Fruit fly (Drosophila melanogaster): ENCODE measurements around the gene PyK.

Gene PyK

DNA sequence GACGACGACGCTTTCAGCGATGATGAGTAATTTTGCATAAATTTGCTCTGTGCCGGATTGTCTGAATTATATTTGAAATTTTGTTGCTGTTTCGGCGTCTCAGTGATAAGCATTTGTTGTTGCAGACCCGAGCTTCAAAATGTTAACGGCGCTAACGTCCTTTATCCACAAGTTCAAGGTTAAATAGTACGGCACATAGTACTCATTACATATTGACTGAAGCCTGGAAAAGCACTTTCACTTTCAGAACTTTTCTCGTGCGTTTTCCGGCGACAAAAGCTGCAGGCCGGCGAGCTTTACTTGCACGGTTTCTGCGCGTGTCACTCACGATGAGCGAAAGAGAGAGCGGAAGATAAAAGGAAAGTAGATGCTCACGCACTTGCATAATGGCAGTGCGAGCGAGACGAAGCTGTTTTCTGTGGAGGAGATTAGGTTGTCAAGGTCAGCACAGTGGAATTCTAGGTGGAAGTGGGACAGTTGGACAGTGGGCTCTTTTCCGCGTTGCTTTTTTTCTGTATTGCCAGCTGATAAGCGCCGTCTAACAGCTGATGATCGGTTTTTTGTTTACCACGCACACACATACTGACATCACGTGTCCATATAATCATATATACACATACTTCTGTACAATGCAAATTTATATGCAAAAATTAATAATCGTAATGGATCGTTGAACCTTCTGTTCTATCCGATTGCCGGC, 891 bp downstream of the PyK start (continued):
- TF ChIP-seq Sox102F (GFP tag; optimal IDR thresholded peaks at IDR 0.05) (no peak), Sox15 (GFP tag; optimal IDR thresholded peaks at IDR 0.05) (no peak), CG10631 (GFP tag; optimal IDR thresholded peaks at IDR 0.05) (no peak), OdsH (GFP tag; optimal IDR thresholded peaks at IDR 0.05) (no peak), Gug (GFP tag; IDR thresholded peaks at IDR 0.05) (no peak), CG15336 (GFP tag; IDR thresholded peaks at IDR 0.05) (peak; percentile 33; the same call in 1 of the 2 replicates), acj6 (GFP tag; optimal IDR thresholded peaks at IDR 0.05) (no peak), CG8119 (GFP tag; IDR thresholded peaks at IDR 0.05) (no peak), CG11902 (GFP tag; optimal IDR thresholded peaks at IDR 0.05) (no peak), CG6854 (GFP tag; optimal IDR thresholded peaks at IDR 0.05) (no peak), Blimp-1 (GFP tag; optimal IDR thresholded peaks at IDR 0.05) (peak; percentile 66), CG1621 (tag; optimal IDR thresholded peaks at IDR 0.05) (no peak), CG34406 (GFP tag; optimal IDR thresholded peaks at IDR 0.05) (no peak), esn (GFP tag; optimal IDR thresholded peaks at IDR 0.05) (no peak), CG10669 (GFP tag; optimal IDR thresholded peaks at IDR 0.05) (no peak), cyc (GFP tag; optimal IDR thresholded peaks at IDR 0.05) (no peak), fd85E (GFP tag; optimal IDR thresholded peaks at IDR 0.05) (no peak), Eip78C (GFP tag) (no peak), fd59A (GFP tag; optimal IDR thresholded peaks at IDR 0.05) (no peak), net (GFP tag; optimal IDR thresholded peaks at IDR 0.05) (no peak), svp (GFP tag) (peak; percentile 83), dsx (GFP tag; optimal IDR thresholded peaks at IDR 0.05; ENCODE audit: poor library complexity, severe bottlenecking) (no peak), Ets21C (GFP tag; optimal IDR thresholded peaks at IDR 0.05) (no peak)

DNA sequence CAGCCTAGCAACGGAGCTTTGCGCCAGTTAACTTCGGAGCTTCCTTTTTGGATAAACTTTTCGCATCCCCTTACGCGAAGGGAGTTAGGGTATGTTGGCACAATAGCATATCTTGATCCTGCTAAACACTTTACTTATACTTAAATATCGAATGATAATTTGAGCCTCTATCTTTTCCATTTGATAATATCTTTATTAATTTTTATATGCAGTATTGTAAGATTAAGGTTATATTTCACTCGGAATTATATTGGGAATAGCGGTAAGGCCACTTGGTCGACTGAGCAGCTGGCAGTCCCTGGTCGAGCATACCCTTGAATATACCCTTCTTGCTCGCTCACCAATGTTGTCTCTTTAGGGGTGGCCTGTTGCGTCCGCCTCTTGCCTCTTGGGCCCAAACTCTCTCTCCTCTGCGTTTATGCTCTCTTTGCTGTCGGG, 1.5 kb downstream of the PyK start:
- TF ChIP-seq Gug (GFP tag; IDR thresholded peaks at IDR 0.05): peak; percentile 61
- peak; percentile 60 for TF ChIP-seq CG3919 (GFP tag; optimal IDR thresholded peaks at IDR 0.05)
- TF ChIP-seq Hr4 (GFP tag; optimal IDR thresholded peaks at IDR 0.05): peak; percentile 54
- TF ChIP-seq dsx (GFP tag; optimal IDR thresholded peaks at IDR 0.05; ENCODE audit: poor library complexity, severe bottlenecking): peak; percentile 5
- TF ChIP-seq Hr39 (GFP tag; optimal IDR thresholded peaks at IDR 0.05): peak; percentile 37
- TF ChIP-seq CG11294 (GFP tag; IDR thresholded peaks at IDR 0.05): peak; percentile 79
- TF ChIP-seq CG11902 (GFP tag; optimal IDR thresholded peaks at IDR 0.05): peak; percentile 2
- peak; percentile 67 for TF ChIP-seq CG32006 (GFP tag; optimal IDR thresholded peaks at IDR 0.05)
- TF ChIP-seq CG1621 (tag; optimal IDR thresholded peaks at IDR 0.05): no peak
- peak; percentile 46 for TF ChIP-seq CG31627 (GFP tag; optimal IDR thresholded peaks at IDR 0.05)
- TF ChIP-seq CG8632 (GFP tag; optimal IDR thresholded peaks at IDR 0.05): peak; percentile 52
- TF ChIP-seq cyc (GFP tag; optimal IDR thresholded peaks at IDR 0.05): peak; percentile 50
- TF ChIP-seq CG8319 (GFP tag; optimal IDR thresholded peaks at IDR 0.05): peak; percentile 48
- TF ChIP-seq Met (GFP tag; optimal IDR thresholded peaks at IDR 0.05): peak; percentile 66
- TF ChIP-seq Sox102F (GFP tag; optimal IDR thresholded peaks at IDR 0.05): peak; percentile 74
- TF ChIP-seq eg (GFP tag; IDR thresholded peaks at IDR 0.05): peak; percentile 89
- peak; percentile 89 for TF ChIP-seq Eip78C (GFP tag)
- TF ChIP-seq CG7368 (GFP tag; optimal IDR thresholded peaks at IDR 0.05): peak; percentile 23
- TF ChIP-seq CG15336 (GFP tag; IDR thresholded peaks at IDR 0.05): peak; percentile 82
- no peak for TF ChIP-seq Ets21C (GFP tag; optimal IDR thresholded peaks at IDR 0.05)
- peak; percentile 58 for TF ChIP-seq achi (GFP tag; optimal IDR thresholded peaks at IDR 0.05)
- no peak for TF ChIP-seq Sox15 (GFP tag; optimal IDR thresholded peaks at IDR 0.05)
- peak; percentile 39 for TF ChIP-seq CG3032 (tag; optimal IDR thresholded peaks at IDR 0.05)
- peak; percentile 60 for TF ChIP-seq Eip75B (GFP tag; optimal IDR thresholded peaks at IDR 0.05)
- no peak for TF ChIP-seq CG16779 (tag; optimal IDR thresholded peaks at IDR 0.05)
- TF ChIP-seq fkh (GFP tag; optimal IDR thresholded peaks at IDR 0.05): peak; percentile 54
- peak; percentile 62 for TF ChIP-seq CG6163 (GFP tag; IDR thresholded peaks at IDR 0.05)
- TF ChIP-seq fd85E (GFP tag; optimal IDR thresholded peaks at IDR 0.05): no peak
- TF ChIP-seq OdsH (GFP tag; optimal IDR thresholded peaks at IDR 0.05): peak; percentile 68
- no peak for TF ChIP-seq Hr38 (GFP tag; optimal IDR thresholded peaks at IDR 0.05)
- TF ChIP-seq dac (GFP tag; optimal IDR thresholded peaks at IDR 0.05): no peak
- peak; percentile 56 for TF ChIP-seq CG6792 (GFP tag; optimal IDR thresholded peaks at IDR 0.05)
- TF ChIP-seq Eip93F (GFP tag; optimal IDR thresholded peaks at IDR 0.05): peak; percentile 36
- TF ChIP-seq Smox (GFP tag; optimal IDR thresholded peaks at IDR 0.05): no peak
- peak; percentile 43 for TF ChIP-seq spab (GFP tag; optimal IDR thresholded peaks at IDR 0.05)
- TF ChIP-seq Ets96B (tag; optimal IDR thresholded peaks at IDR 0.05): peak; percentile 42
- TF ChIP-seq CG6276 (GFP tag; optimal IDR thresholded peaks at IDR 0.05): no peak
- peak; percentile 62 for TF ChIP-seq CG10631 (GFP tag; optimal IDR thresholded peaks at IDR 0.05)
- TF ChIP-seq Blimp-1 (GFP tag; optimal IDR thresholded peaks at IDR 0.05): no peak
- TF ChIP-seq esn (GFP tag; optimal IDR thresholded peaks at IDR 0.05): peak; percentile 75
